Fruit fly (Drosophila melanogaster): Measurements from ENCODE around the gene Srrm1.

The Srrm1 gene

DNA sequence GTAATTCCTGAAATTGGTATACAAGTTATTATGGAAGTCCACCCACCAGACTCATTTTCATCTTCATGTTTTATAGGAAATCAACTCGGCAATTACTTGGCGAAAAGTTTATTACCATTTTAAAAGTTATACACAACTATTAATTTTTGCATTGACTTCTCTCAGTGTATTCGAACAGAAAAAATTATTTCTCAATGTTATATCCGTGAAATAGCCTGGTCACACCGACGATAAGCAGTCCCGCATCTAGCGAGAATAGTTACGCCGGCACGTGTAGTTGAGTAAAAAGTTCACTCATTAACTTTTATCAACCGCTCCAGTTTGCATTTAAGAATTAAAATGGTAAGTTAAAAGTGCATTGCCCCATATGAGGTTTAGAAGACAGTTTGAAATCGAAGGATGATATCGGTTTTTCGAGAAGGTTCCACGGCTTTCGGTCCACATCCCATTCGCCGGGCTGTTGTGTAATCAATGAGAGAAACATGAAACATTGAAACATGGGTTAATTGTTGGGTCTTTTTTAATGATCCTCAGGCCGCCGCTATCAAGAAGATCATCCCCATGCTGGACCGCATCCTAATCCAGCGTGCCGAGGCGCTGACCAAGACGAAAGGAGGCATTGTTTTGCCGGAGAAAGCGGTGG, 20.7 kb upstream of the Srrm1 start, which contains the start of gene CG11267 (continued):
- TF ChIP-seq CG12071 (GFP tag; optimal IDR thresholded peaks at IDR 0.05): peak; percentile 85
- TF ChIP-seq CG9876 (GFP tag; optimal IDR thresholded peaks at IDR 0.05): peak; percentile 67
- TF ChIP-seq Bteb2 (GFP tag; optimal IDR thresholded peaks at IDR 0.05): peak; percentile 70
- TF ChIP-seq Hey (tag; optimal IDR thresholded peaks at IDR 0.05): no peak
- TF ChIP-seq Atf6 (GFP tag; IDR thresholded peaks at IDR 0.05): peak; percentile 93
- peak; percentile 93 for TF ChIP-seq sisA (GFP tag; IDR thresholded peaks at IDR 0.05)
- TF ChIP-seq CG2678 (tag; optimal IDR thresholded peaks at IDR 0.05): peak; percentile 92
- TF ChIP-seq tap (tag; optimal IDR thresholded peaks at IDR 0.05): peak; percentile 88
- TF ChIP-seq Dbx (GFP tag; IDR thresholded peaks at IDR 0.05): peak; percentile 93
- TF ChIP-seq pzg (GFP tag; optimal IDR thresholded peaks at IDR 0.05): peak; percentile 51
- peak; percentile 77 for TF ChIP-seq CG10959 (GFP tag; IDR thresholded peaks at IDR 0.05)
- TF ChIP-seq CG9932 (GFP tag; IDR thresholded peaks at IDR 0.05): peak; percentile 96
- TF ChIP-seq slou (GFP tag; optimal IDR thresholded peaks at IDR 0.05): peak; percentile 76
- TF ChIP-seq Sox100B (GFP tag; optimal IDR thresholded peaks at IDR 0.05): peak; percentile 86
- peak; percentile 90 for TF ChIP-seq CG3281 (GFP tag; optimal IDR thresholded peaks at IDR 0.05)
- TF ChIP-seq Camta (GFP tag; optimal IDR thresholded peaks at IDR 0.05): peak; percentile 59
- TF ChIP-seq CG31224 (GFP tag; IDR thresholded peaks at IDR 0.05): peak; percentile 87
- no peak for TF ChIP-seq CG1832 (GFP tag; optimal IDR thresholded peaks at IDR 0.05)
- peak; percentile 77 for TF ChIP-seq CG15514 (GFP tag; optimal IDR thresholded peaks at IDR 0.05)
- 0 out of 3 replicates have a peak, but pooled peaks have one; percentile 35 for TF ChIP-seq Opbp (GFP tag; IDR thresholded peaks at IDR 0.05; ENCODE audit: partially characterized antibody)
- TF ChIP-seq maf-S (GFP tag; optimal IDR thresholded peaks at IDR 0.05): peak; percentile 82
- peak; percentile 51 for TF ChIP-seq CG17912 (GFP tag; optimal IDR thresholded peaks at IDR 0.05)
- TF ChIP-seq hth (optimal IDR thresholded peaks at IDR 0.05): no peak
- no peak for TF ChIP-seq CG15479 (GFP tag; optimal IDR thresholded peaks at IDR 0.05)
- TF ChIP-seq CG18476 (GFP tag; optimal IDR thresholded peaks at IDR 0.05): peak; percentile 72
- TF ChIP-seq bsh (GFP tag; optimal IDR thresholded peaks at IDR 0.05): peak; percentile 66 to 78
- peak; percentile 49 for TF ChIP-seq CG2116 (GFP tag; optimal IDR thresholded peaks at IDR 0.05)
- peak; percentile 60 for TF ChIP-seq her (GFP tag; optimal IDR thresholded peaks at IDR 0.05)
- peak; percentile 62 for TF ChIP-seq dmrt11E (tag; optimal IDR thresholded peaks at IDR 0.05)
- TF ChIP-seq CG16813 (GFP tag; IDR thresholded peaks at IDR 0.05; ENCODE audit: partially characterized antibody): no peak
- TF ChIP-seq Blimp-1 (GFP tag; optimal IDR thresholded peaks at IDR 0.05): peak; percentile 78
- peak; percentile 47 for TF ChIP-seq repo (GFP tag; optimal IDR thresholded peaks at IDR 0.05)
- peak; percentile 82 for TF ChIP-seq CG15269 (tag; optimal IDR thresholded peaks at IDR 0.05)
- TF ChIP-seq tna (GFP tag; IDR thresholded peaks at IDR 0.05; ENCODE audit: partially characterized antibody): 0 out of 2 replicates have a peak, but pooled peaks have one; percentile 18
- peak; percentile 74 for TF ChIP-seq CG17802 (tag; optimal IDR thresholded peaks at IDR 0.05)
- TF ChIP-seq chif (GFP tag; optimal IDR thresholded peaks at IDR 0.05): peak; percentile 55 to 79
- peak; percentile 87 for TF ChIP-seq CG11696 (GFP tag; IDR thresholded peaks at IDR 0.05)
- peak; percentile 91 for TF ChIP-seq CG10543 (GFP tag; optimal IDR thresholded peaks at IDR 0.05)
- peak; percentile 79 for TF ChIP-seq jumu (GFP tag; optimal IDR thresholded peaks at IDR 0.05)
- peak; percentile 89 for TF ChIP-seq CG2199 (GFP tag; IDR thresholded peaks at IDR 0.05)
- TF ChIP-seq C15 (GFP tag; IDR thresholded peaks at IDR 0.05): peak; percentile 70
- peak; percentile 66 for TF ChIP-seq sr (GFP tag; IDR thresholded peaks at IDR 0.05)
- TF ChIP-seq shn (GFP tag; optimal IDR thresholded peaks at IDR 0.05): peak; percentile 51
- TF ChIP-seq CG4820 (GFP tag; optimal IDR thresholded peaks at IDR 0.05): peak; percentile 85
- TF ChIP-seq HmgD (GFP tag; optimal IDR thresholded peaks at IDR 0.05): peak; percentile 76
- peak; percentile 65 for TF ChIP-seq Vsx1 (GFP tag; optimal IDR thresholded peaks at IDR 0.05)
- TF ChIP-seq crc (GFP tag; optimal IDR thresholded peaks at IDR 0.05): peak; percentile 71
- TF ChIP-seq oc (tag; optimal IDR thresholded peaks at IDR 0.05): peak; percentile 54
- peak in 1 of 2 experiments; percentile 48 for TF ChIP-seq Eip74EF (GFP tag; optimal IDR thresholded peaks at IDR 0.05)
